Worm (Caenorhabditis elegans): Measurements from ENCODE around the gene sdz-8.
"Not testable (repeated sequence)": the region's sequence is repeated elsewhere in the genome, so short reads cannot be mapped to it uniquely, and the experiment has no call there.

DNA sequence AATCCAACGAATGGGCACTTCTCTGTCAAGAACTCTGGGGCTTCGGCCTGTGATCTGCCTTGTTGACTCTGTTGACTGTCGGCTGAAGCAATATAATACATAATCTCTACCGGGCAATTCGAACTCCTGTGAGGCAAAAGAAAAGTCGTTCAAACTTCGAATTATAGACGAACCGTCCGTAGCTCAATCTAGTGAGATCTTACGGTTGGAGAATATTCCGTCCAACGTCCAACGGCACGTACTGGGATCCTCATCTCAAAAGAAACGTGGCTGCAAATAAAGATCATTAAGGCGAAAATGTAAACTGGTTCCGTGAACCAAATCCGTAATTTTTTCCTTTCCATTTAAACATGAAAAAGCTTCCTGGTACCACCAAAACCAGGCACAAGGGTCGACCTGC lies 35.3 kb downstream of the sdz-8 start, which contains the start of gene T11F9.14:
- not testable (repeated sequence) for TF ChIP-seq tbx-2 (tag; optimal IDR thresholded peaks at IDR 0.05); ama-1 (optimal IDR thresholded peaks at IDR 0.05); pros-1 (tag; optimal IDR thresholded peaks at IDR 0.05); K09A11.1 (tag; optimal IDR thresholded peaks at IDR 0.05; ENCODE audit: insufficient read depth); unc-55 (GFP tag; optimal IDR thresholded peaks at IDR 0.05); ceh-9 (tag; optimal IDR thresholded peaks at IDR 0.05)
